Fruit fly (Drosophila melanogaster) whole organism, embryonic: Measurements from ENCODE around the gene Osi17.

Experiments
- Bdp1 ChIP-seq: fragments of 200-800 bp; sonication (Bioruptor generic); optimal IDR thresholded peaks from 3 replicates; lab custom pipeline; 2016; ENCODE audit warnings: missing biosample characterization, missing genetic modification characterization
- Blimp-1 ChIP-seq: fragments of 200-800 bp; sonication (Bioruptor generic); optimal IDR thresholded peaks from 3 replicates; lab custom pipeline; 2018; ENCODE audit warnings: missing biosample characterization, missing genetic modification characterization, mild to moderate bottlenecking, moderate library complexity, missing genetic modification reagents
- CG13296 ChIP-seq: fragments of 200-800 bp; sonication (Bioruptor generic); optimal IDR thresholded peaks from 3 replicates; lab custom pipeline; 2018; ENCODE audit warnings: missing biosample characterization, mild to moderate bottlenecking, missing genetic modification characterization
- CG13424 ChIP-seq: fragments of 200-800 bp; sonication (Bioruptor generic); optimal IDR thresholded peaks from 2 replicates; lab custom pipeline; 2019; ENCODE audit warnings: missing biosample characterization, mild to moderate bottlenecking, missing genetic modification characterization, moderate library complexity
- CG14965 ChIP-seq: fragments of 200-800 bp; sonication (Bioruptor generic); optimal IDR thresholded peaks from 2 replicates; lab custom pipeline; 2016; ENCODE audit warnings: missing biosample characterization, missing genetic modification characterization, borderline replicate concordance
- CG1529 ChIP-seq: fragments of 200-800 bp; sonication (Bioruptor generic); optimal IDR thresholded peaks from 3 replicates; lab custom pipeline; 2018; ENCODE audit warnings: missing biosample characterization, missing genetic modification characterization
- CG1603 ChIP-seq: fragments of 200-800 bp; sonication (Bioruptor generic); optimal IDR thresholded peaks from 2 replicates; lab custom pipeline; 2019; ENCODE audit warnings: missing biosample characterization, mild to moderate bottlenecking, missing genetic modification characterization, moderate library complexity
- CG18764 ChIP-seq: fragments of 200-800 bp; sonication (Bioruptor generic); optimal IDR thresholded peaks from 3 replicates; lab custom pipeline; 2016; ENCODE audit warnings: missing biosample characterization, missing genetic modification characterization
- CG2199 ChIP-seq: fragments of 200-800 bp; sonication (Bioruptor generic); IDR thresholded peaks from 3 replicates; pipeline ENCODE4 v1.3.6; 2022; ENCODE audit warnings: missing biosample characterization, missing genetic modification characterization
- CG2889 ChIP-seq: fragments of 200-800 bp; sonication (Bioruptor generic); IDR thresholded peaks from 3 replicates; pipeline ENCODE4 v1.3.6; 2022; ENCODE audit warnings: missing biosample characterization, missing genetic modification characterization
- CG4360 ChIP-seq: fragments of 200-800 bp; sonication (Bioruptor generic); IDR thresholded peaks from 2 replicates; pipeline ENCODE4 v1.3.6; 2022; ENCODE audit warnings: missing biosample characterization, missing genetic modification characterization
- CG7372 ChIP-seq: fragments of 200-800 bp; sonication (Bioruptor generic); IDR thresholded peaks from 2 replicates; pipeline ENCODE4 v1.3.6; 2022; ENCODE audit warnings: missing biosample characterization, missing genetic modification characterization
- D19B ChIP-seq: fragments of 200-800 bp; sonication (Bioruptor generic); optimal IDR thresholded peaks from 2 replicates; lab custom pipeline; 2017; ENCODE audit warnings: missing biosample characterization, mild to moderate bottlenecking, missing genetic modification characterization
- Ets65A ChIP-seq: fragments of 200-800 bp; sonication (Bioruptor generic); peaks from one replicate; lab custom pipeline; 2016; ENCODE audit warnings: missing biosample characterization, missing genetic modification characterization
- Hr78 ChIP-seq, 2 experiments: fragments of 200-800 bp in 1 of 2; fragments of >200 bp in 1 of 2; sonication (Bioruptor generic) in 1 of 2; optimal IDR thresholded peaks; 2 replicates each; lab custom pipeline; 2017 to 2019; ENCODE audit warnings: missing biosample characterization in 2 of 2, missing genetic modification characterization in 2 of 2, mild to moderate bottlenecking in 1 of 2, moderate library complexity in 1 of 2
- Jarid2 ChIP-seq: fragments of 200-800 bp; sonication (Bioruptor generic); optimal IDR thresholded peaks from 3 replicates; lab custom pipeline; 2017; ENCODE audit warnings: mild to moderate bottlenecking, missing biosample characterization, missing genetic modification reagents, missing genetic modification characterization
- Lpt ChIP-seq: fragments of >200 bp; optimal IDR thresholded peaks from 2 replicates; lab custom pipeline; 2018; ENCODE audit warnings: missing biosample characterization, missing genetic modification characterization
- Med ChIP-seq: fragments of 200-800 bp; sonication (Bioruptor generic); peaks from one replicate; lab custom pipeline; 2016; ENCODE audit warnings: missing biosample characterization, missing genetic modification characterization, mild to moderate bottlenecking, inconsistent platforms, moderate library complexity
- NC2α ChIP-seq: fragments of 200-800 bp; sonication (Bioruptor generic); optimal IDR thresholded peaks from 2 replicates; lab custom pipeline; 2016; ENCODE audit warnings: missing biosample characterization, missing genetic modification characterization
- aop ChIP-seq: fragments of 200-800 bp; sonication (Bioruptor generic); IDR thresholded peaks from 2 replicates; pipeline ENCODE4 v1.3.6; 2022; ENCODE audit warnings: missing biosample characterization, missing genetic modification characterization
- chinmo ChIP-seq: fragments of 200-800 bp; sonication (Bioruptor generic); IDR thresholded peaks from 4 replicates; pipeline ENCODE4 v1.3.6; 2022; ENCODE audit warnings: missing biosample characterization, missing genetic modification characterization; ENCODE audit not compliant: partially characterized antibody
- cwo ChIP-seq: fragments of 200-800 bp; sonication (Bioruptor generic); optimal IDR thresholded peaks from 3 replicates; lab custom pipeline; 2017; ENCODE audit warnings: missing biosample characterization, missing genetic modification characterization, mild to moderate bottlenecking, moderate library complexity, missing genetic modification reagents
- fu2 ChIP-seq: fragments of 200-800 bp; sonication (Bioruptor generic); optimal IDR thresholded peaks from 2 replicates; lab custom pipeline; 2016; ENCODE audit warnings: missing biosample characterization, missing genetic modification characterization
- gce ChIP-seq: fragments of 200-800 bp; sonication (Bioruptor generic); IDR thresholded peaks from 3 replicates; pipeline ENCODE4 v1.3.6; 2022; ENCODE audit warnings: missing biosample characterization, missing genetic modification characterization
- kni ChIP-seq: fragments of 200-800 bp; sonication (Bioruptor generic); optimal IDR thresholded peaks from 3 replicates; lab custom pipeline; 2017; ENCODE audit warnings: mild to moderate bottlenecking, missing biosample characterization, missing genetic modification reagents, missing genetic modification characterization
- oc ChIP-seq: fragments of 200-800 bp; sonication (Bioruptor generic); optimal IDR thresholded peaks from 2 replicates; lab custom pipeline; 2018; ENCODE audit warnings: missing biosample characterization, mild to moderate bottlenecking, missing genetic modification characterization, moderate library complexity
- sens ChIP-seq: fragments of 200-800 bp; sonication (Bioruptor generic); peaks from one replicate; lab custom pipeline; 2016; ENCODE audit warnings: missing biosample characterization, missing genetic modification characterization
- sqz ChIP-seq: fragments of 200-800 bp; sonication (Bioruptor generic); optimal IDR thresholded peaks from 3 replicates; lab custom pipeline; 2018; ENCODE audit warnings: missing biosample characterization, mild to moderate bottlenecking, missing genetic modification characterization
- usp ChIP-seq: fragments of >200 bp; optimal IDR thresholded peaks from 2 replicates; lab custom pipeline; 2017; ENCODE audit warnings: missing biosample characterization, missing genetic modification characterization
- vvl ChIP-seq: fragments of 200-800 bp; sonication (Bioruptor generic); IDR thresholded peaks from 2 replicates; pipeline ENCODE4 v1.3.6; 2022; ENCODE audit warnings: missing biosample characterization, missing genetic modification characterization
- wdn ChIP-seq: fragments of 200-800 bp; sonication (Bioruptor generic); IDR thresholded peaks from 2 replicates; pipeline ENCODE4 v1.3.6; 2022; ENCODE audit warnings: missing biosample characterization, missing genetic modification characterization
- zfh1 ChIP-seq: fragments of 200-800 bp; sonication (Bioruptor generic); IDR thresholded peaks from 3 replicates; pipeline ENCODE4 v1.3.6; 2022; ENCODE audit warnings: missing biosample characterization, missing genetic modification characterization

The Osi17 gene

dm6 chr3R:6315078-6315477 lies 3.5 kb downstream of the Osi17 start (continued):
- no peak for TF ChIP-seq CG1529 (GFP tag; lab: Kevin White, UChicago)
- TF ChIP-seq cwo (GFP tag; lab: Kevin White, UChicago), result peak; percentile 8
- TF ChIP-seq usp (GFP tag; lab: Kevin White, UChicago), result no peak

- peak; percentile 71 for TF ChIP-seq kni (GFP tag; lab: Kevin White, UChicago)
- no peak for TF ChIP-seq CG1603 (tag; lab: Kevin White, UChicago)
- TF ChIP-seq Med (GFP tag; lab: Kevin White, UChicago), result peak; percentile 48
- TF ChIP-seq vvl (GFP tag; lab: Robert Waterston, UW), result 0 out of 2 replicates have a peak, but pooled peaks have one; percentile 13
- no peak for TF ChIP-seq Bdp1 (GFP tag; lab: Kevin White, UChicago)
- TF ChIP-seq Blimp-1 (GFP tag; lab: Kevin White, UChicago), result peak; percentile 69
- TF ChIP-seq Hr78 (GFP tag; optimal IDR thresholded peaks at IDR 0.05; lab: Kevin White, UChicago), result peak in 1 of 2 experiments; percentile 38
Measured at dm6 chr3R:6329774-6330298, 18.3 kb downstream of the Osi17 start, which contains the start of gene Osi18. Gene Osi18, plus strand, starts transcription at chr3R:6330248.

dm6 chr3R:6334906-6335433 lies 23.4 kb downstream of the Osi17 start, which contains the start of gene Osi19:
Gene Osi19, plus strand, starts transcription at chr3R:6335362.
- TF ChIP-seq D19B (GFP tag; lab: Kevin White, UChicago) (no peak), oc (tag; lab: Kevin White, UChicago) (peak; percentile 32), CG13296 (no peak), CG14965 (GFP tag; lab: Kevin White, UChicago) (no peak), aop (no peak), chinmo (GFP tag; lab: Robert Waterston, UW) (0 out of 4 replicates have a peak, but pooled peaks have one; percentile 14), sens (GFP tag; lab: Kevin White, UChicago) (peak; percentile 86), CG4360 (GFP tag; lab: Robert Waterston, UW) (no peak), NC2α (GFP tag; lab: Kevin White, UChicago) (no peak), Med (GFP tag; lab: Kevin White, UChicago) (peak; percentile 42), CG2199 (GFP tag; lab: Robert Waterston, UW) (0 out of 3 replicates have a peak, but pooled peaks have one; percentile 15), vvl (GFP tag; lab: Robert Waterston, UW) (0 out of 2 replicates have a peak, but pooled peaks have one; percentile 20), Ets65A (peak; percentile 65), CG18764 (GFP tag; lab: Kevin White, UChicago) (no peak), CG13424 (no peak), wdn (GFP tag; lab: Robert Waterston, UW) (no peak), CG7372 (GFP tag; lab: Robert Waterston, UW) (peak; percentile 61), Lpt (GFP tag; lab: Kevin White, UChicago) (no peak), sqz (GFP tag; lab: Kevin White, UChicago) (peak; percentile 18), zfh1 (GFP tag; lab: Robert Waterston, UW) (0 out of 3 replicates have a peak, but pooled peaks have one; percentile 39), gce (GFP tag; lab: Robert Waterston, UW) (0 out of 3 replicates have a peak, but pooled peaks have one; percentile 5), Jarid2 (GFP tag; lab: Kevin White, UChicago) (no peak)
- TF ChIP-seq, all 482 proteins: peak for 11

DNA sequence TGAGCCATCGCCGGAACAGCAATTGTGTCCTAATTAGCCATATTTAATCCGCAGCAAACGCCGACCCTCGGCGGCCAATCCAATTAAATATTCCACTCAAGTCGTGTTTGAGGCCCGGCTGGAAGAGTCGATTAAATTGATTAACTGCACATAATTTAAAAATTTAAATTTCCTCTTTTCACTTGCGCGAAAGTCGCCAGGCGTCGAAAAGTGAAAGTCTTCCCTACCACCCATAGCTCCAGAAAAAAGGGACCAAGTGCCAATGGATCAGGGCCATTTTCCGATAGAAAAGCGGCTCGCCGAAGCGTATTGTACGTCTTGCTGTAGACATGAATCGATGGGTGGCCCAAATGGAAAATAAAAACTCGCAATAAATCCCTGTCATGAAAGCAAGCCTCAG lies 25.8 kb downstream of the Osi17 start:
- TF ChIP-seq Ets65A (peak; percentile 74), fu2 (GFP tag; lab: Kevin White, UChicago) (no peak), CG2889 (GFP tag; lab: Robert Waterston, UW) (no peak), Blimp-1 (GFP tag; lab: Kevin White, UChicago) (peak; percentile 57)
- TF ChIP-seq, all 482 proteins: peak for 2
